Fruit fly (Drosophila melanogaster): ENCODE data around the gene CG1737.

The CG1737 gene

DNA sequence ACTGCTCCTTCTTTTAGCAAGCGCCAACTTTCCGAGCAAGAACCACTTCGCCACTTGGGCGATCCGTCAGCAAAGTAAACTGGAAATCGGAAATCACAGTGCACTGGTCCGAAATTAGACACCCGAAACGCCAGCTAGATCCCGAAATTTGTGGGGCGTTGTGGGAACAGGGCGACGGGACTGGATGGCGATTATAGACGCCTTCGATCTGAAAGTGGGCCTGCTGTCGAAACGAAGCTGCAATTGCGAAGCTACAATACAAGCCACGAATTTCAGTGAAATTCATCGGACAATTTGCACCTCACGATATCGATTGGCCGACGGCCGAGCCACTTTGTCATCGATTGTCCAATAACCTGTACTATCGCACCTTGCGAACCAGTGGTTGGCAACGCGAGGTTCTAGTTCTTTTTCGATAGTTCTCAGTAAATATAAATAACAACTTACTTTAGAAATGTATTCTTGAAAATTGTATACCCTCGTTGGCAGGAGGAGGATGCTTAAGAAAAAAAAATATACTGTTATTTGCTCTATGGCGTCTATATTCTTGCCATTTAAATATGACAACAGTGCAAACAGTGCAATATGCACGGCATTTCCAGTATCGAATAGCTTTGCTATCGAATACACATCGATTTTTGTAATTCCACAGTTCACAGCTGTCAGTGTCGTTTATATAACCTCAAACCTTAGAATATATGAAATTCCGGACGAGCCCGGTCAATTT is 17.5 kb downstream of the CG1737 start, which contains the start of the genes hop and Tim8 (continued):
- no peak for TF ChIP-seq Lhr (GFP tag; optimal IDR thresholded peaks at IDR 0.05)
- TF ChIP-seq z (GFP tag; IDR thresholded peaks at IDR 0.05) = no peak
- TF ChIP-seq inv (GFP tag; IDR thresholded peaks at IDR 0.05; ENCODE audit: partially characterized antibody) = peak; percentile 87
- no peak for TF ChIP-seq CG6654 (GFP tag; optimal IDR thresholded peaks at IDR 0.05)
- no peak for TF ChIP-seq cwo (GFP tag; optimal IDR thresholded peaks at IDR 0.05)
- no peak for TF ChIP-seq unpg (GFP tag; optimal IDR thresholded peaks at IDR 0.05)
- TF ChIP-seq MESR4 (GFP tag; optimal IDR thresholded peaks at IDR 0.05) = peak; percentile 87
- peak; percentile 97 for TF ChIP-seq HLH4C (GFP tag; IDR thresholded peaks at IDR 0.05; ENCODE audit: partially characterized antibody)
- peak; percentile 69 for TF ChIP-seq Tbp (GFP tag; optimal IDR thresholded peaks at IDR 0.05)
- peak; percentile 32 for TF ChIP-seq YL-1 (GFP tag; optimal IDR thresholded peaks at IDR 0.05)
- no peak for TF ChIP-seq dmrt99B (tag; optimal IDR thresholded peaks at IDR 0.05)
- TF ChIP-seq stc (GFP tag; IDR thresholded peaks at IDR 0.05) = no peak
- TF ChIP-seq Meics (GFP tag; optimal IDR thresholded peaks at IDR 0.05) = no peak
- TF ChIP-seq stwl (tag; optimal IDR thresholded peaks at IDR 0.05) = peak; percentile 51
- peak; percentile 91 for TF ChIP-seq knrl (GFP tag; IDR thresholded peaks at IDR 0.05; ENCODE audit: partially characterized antibody)
- no peak for TF ChIP-seq ssp (GFP tag; IDR thresholded peaks at IDR 0.05)
- peak; percentile 59 for TF ChIP-seq Ets65A (GFP tag)
- peak; percentile 74 for TF ChIP-seq CG2116 (GFP tag; optimal IDR thresholded peaks at IDR 0.05)
- no peak for TF ChIP-seq CG15696 (tag; optimal IDR thresholded peaks at IDR 0.05)
- peak; percentile 83 for TF ChIP-seq CG34224 (GFP tag; IDR thresholded peaks at IDR 0.05; ENCODE audit: partially characterized antibody)
- no peak for TF ChIP-seq fu2 (GFP tag; optimal IDR thresholded peaks at IDR 0.05)
- peak; percentile 4 for TF ChIP-seq CG13775 (GFP tag; optimal IDR thresholded peaks at IDR 0.05)
- TF ChIP-seq crp (GFP tag; optimal IDR thresholded peaks at IDR 0.05) = peak in 1 of 2 experiments; percentile 74
- TF ChIP-seq CG10431 (GFP tag; optimal IDR thresholded peaks at IDR 0.05) = no peak
- TF ChIP-seq mld (GFP tag; IDR thresholded peaks at IDR 0.05; ENCODE audit: partially characterized antibody) = peak; percentile 85
- peak in 1 of 2 experiments; percentile 92 for TF ChIP-seq Pdp1 (GFP tag; optimal IDR thresholded peaks at IDR 0.05)
- peak; percentile 89 for TF ChIP-seq CG4854 (GFP tag; optimal IDR thresholded peaks at IDR 0.05)
- no peak for TF ChIP-seq jigr1 (GFP tag; IDR thresholded peaks at IDR 0.05)
- no peak for TF ChIP-seq bab2 (GFP tag; optimal IDR thresholded peaks at IDR 0.05)
- peak; percentile 98 for TF ChIP-seq CG11560 (tag; IDR thresholded peaks at IDR 0.05)
- TF ChIP-seq CG8281 (tag; optimal IDR thresholded peaks at IDR 0.05) = no peak
- TF ChIP-seq insv (GFP tag; optimal IDR thresholded peaks at IDR 0.05) = peak in 1 of 2 experiments; percentile 75

DNA sequence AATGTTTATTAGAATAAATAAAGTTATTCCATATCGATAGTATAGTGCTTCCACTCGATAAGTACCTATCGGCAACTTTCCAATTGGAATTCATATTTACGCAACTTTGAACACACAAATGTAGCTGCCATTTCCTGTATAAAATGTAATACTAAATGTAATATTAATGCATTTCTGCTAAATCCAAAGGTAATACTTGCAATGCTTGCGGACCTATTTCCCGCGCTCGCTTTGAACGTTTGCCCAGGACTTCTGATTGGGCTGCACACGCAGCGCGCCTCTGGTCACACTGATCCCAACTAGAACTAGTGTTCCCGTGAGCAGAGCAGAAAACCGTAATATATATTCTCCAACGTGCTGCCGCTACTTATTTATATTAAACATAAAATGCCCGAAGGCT is 19.0 kb downstream of the CG1737 start, which contains the start of gene dlg1:
Gene dlg1 (plus strand): TSS at position 292 of the 400 bp plus-strand sequence.
- TF ChIP-seq CG2129 (GFP tag; IDR thresholded peaks at IDR 0.05; ENCODE audit: partially characterized antibody) = peak; percentile 31; the same call in 1 of the 2 replicates
- peak; percentile 80 for TF ChIP-seq Scr (GFP tag; IDR thresholded peaks at IDR 0.05; ENCODE audit: partially characterized antibody)
- peak; percentile 75 for TF ChIP-seq HLH4C (GFP tag; IDR thresholded peaks at IDR 0.05; ENCODE audit: partially characterized antibody)
- TF ChIP-seq pho (GFP tag; optimal IDR thresholded peaks at IDR 0.05) = no peak
- peak; percentile 49; the same call in 2 of the 3 replicates for TF ChIP-seq Doc3 (GFP tag; IDR thresholded peaks at IDR 0.05; ENCODE audit: partially characterized antibody)
- TF ChIP-seq Gug (GFP tag; IDR thresholded peaks at IDR 0.05) = no peak
- peak; percentile 65; the same call in 1 of the 3 replicates for TF ChIP-seq CG14860 (GFP tag; IDR thresholded peaks at IDR 0.05; ENCODE audit: partially characterized antibody)
- TF ChIP-seq Atf-2 (GFP tag; optimal IDR thresholded peaks at IDR 0.05) = no peak
- TF ChIP-seq CG2116 (GFP tag; optimal IDR thresholded peaks at IDR 0.05) = peak; percentile 31
- TF ChIP-seq esg (GFP tag; conservative IDR thresholded peaks at IDR 0.05) = no peak
- TF ChIP-seq gfzf (GFP tag; optimal IDR thresholded peaks at IDR 0.05) = peak; percentile 67
- peak; percentile 14 for TF ChIP-seq HmgZ (tag; optimal IDR thresholded peaks at IDR 0.05)
- peak; percentile 54; the same call in 1 of the 3 replicates for TF ChIP-seq Opbp (GFP tag; IDR thresholded peaks at IDR 0.05; ENCODE audit: partially characterized antibody)
- peak; percentile 73; the same call in 2 of the 3 replicates for TF ChIP-seq CG34224 (GFP tag; IDR thresholded peaks at IDR 0.05; ENCODE audit: partially characterized antibody)
- TF ChIP-seq ap (GFP tag; IDR thresholded peaks at IDR 0.05) = no peak
- peak; percentile 32 for TF ChIP-seq CoRest (tag; optimal IDR thresholded peaks at IDR 0.05)
- peak; percentile 50; the same call in 1 of the 2 replicates for TF ChIP-seq amos (GFP tag; IDR thresholded peaks at IDR 0.05; ENCODE audit: partially characterized antibody)
- peak; percentile 93 for TF ChIP-seq CG11560 (tag; IDR thresholded peaks at IDR 0.05)
- peak; percentile 49; the same call in 1 of the 2 replicates for TF ChIP-seq nerfin-2 (GFP tag; IDR thresholded peaks at IDR 0.05; ENCODE audit: partially characterized antibody)
